Worm (Caenorhabditis elegans): ENCODE data around the gene C25H3.16.

The C25H3.16 gene

ce11 chrII:5696218-5696617, 30.1 kb downstream of the C25H3.16 start:
- no peak for TF ChIP-seq unc-62 (GFP tag; optimal IDR thresholded peaks at IDR 0.05)

- no peak for TF ChIP-seq unc-62 (GFP tag; optimal IDR thresholded peaks at IDR 0.05)
Observed at ce11 chrII:5697338-5697737, 31.2 kb downstream of the C25H3.16 start.

ce11 chrII:5698254-5698653, 32.2 kb downstream of the C25H3.16 start:
- TF ChIP-seq unc-62 (GFP tag; optimal IDR thresholded peaks at IDR 0.05), result no peak

ce11 chrII:5698869-5699268, 32.8 kb downstream of the C25H3.16 start, which contains the start of the genes C25H3.10 and C25H3.1:
Gene C25H3.10, minus strand, starts transcription at chrII:5698969.
Gene C25H3.1, plus strand, starts transcription at chrII:5699071.
- no peak for TF ChIP-seq unc-62 (GFP tag; optimal IDR thresholded peaks at IDR 0.05)

- TF ChIP-seq unc-62 (GFP tag; optimal IDR thresholded peaks at IDR 0.05), result no peak
Observed at ce11 chrII:5701485-5701884, 35.4 kb downstream of the C25H3.16 start.

ce11 chrII:5702611-5703192, 36.6 kb downstream of the C25H3.16 start:
- TF ChIP-seq unc-62 (GFP tag; optimal IDR thresholded peaks at IDR 0.05), result no peak

- TF ChIP-seq unc-62 (GFP tag; optimal IDR thresholded peaks at IDR 0.05), result no peak
Observed at ce11 chrII:5704479-5704878, 38.4 kb downstream of the C25H3.16 start.

- TF ChIP-seq unc-62 (GFP tag; optimal IDR thresholded peaks at IDR 0.05), result no peak
Observed at ce11 chrII:5707532-5707931, 41.4 kb downstream of the C25H3.16 start, which contains the start of gene osta-2. Gene osta-2, plus strand, starts transcription at chrII:5707691.

ce11 chrII:5708154-5708553, 42.1 kb downstream of the C25H3.16 start:
- no peak for TF ChIP-seq unc-62 (GFP tag; optimal IDR thresholded peaks at IDR 0.05)

- no peak for TF ChIP-seq unc-62 (GFP tag; optimal IDR thresholded peaks at IDR 0.05)
Observed at ce11 chrII:5710835-5711234, 44.7 kb downstream of the C25H3.16 start.

- no peak for TF ChIP-seq unc-62 (GFP tag; optimal IDR thresholded peaks at IDR 0.05)
Observed at ce11 chrII:5712126-5712525, 46.0 kb downstream of the C25H3.16 start.

ce11 chrII:5714807-5715206, 48.7 kb downstream of the C25H3.16 start, which contains the start of the genes tiar-1 and lelo-4:
Gene tiar-1, minus strand, starts transcription at chrII:5714823.
Gene lelo-4, plus strand, starts transcription at chrII:5714924.
- no peak for TF ChIP-seq unc-62 (GFP tag; optimal IDR thresholded peaks at IDR 0.05)

- no peak for TF ChIP-seq unc-62 (GFP tag; optimal IDR thresholded peaks at IDR 0.05)
Observed at ce11 chrII:5715745-5716357, 49.8 kb downstream of the C25H3.16 start, which contains the start of the genes C18A3.10 and C18A3.3. Gene C18A3.10, minus strand, starts transcription at chrII:5715845. Gene C18A3.3, plus strand, starts transcription at chrII:5716307.

Data from whole organism, dauer.